Fruit fly (Drosophila melanogaster) whole organism, embryonic: ENCODE measurements around the gene Jhbp13.
A peak's percentile ranks its signal among the peaks of the same experiment; 100 is the strongest.

ENCODE experiments used
- Asciz ChIP-seq: fragments of 200-800 bp; sonication (Bioruptor generic); optimal IDR thresholded peaks from 2 replicates; lab custom pipeline; 2017; ENCODE audit warnings: missing biosample characterization, mild to moderate bottlenecking, missing genetic modification characterization, missing genetic modification reagents
- CG10431 ChIP-seq: fragments of 200-800 bp; sonication (Bioruptor generic); optimal IDR thresholded peaks from 3 replicates; lab custom pipeline; 2018; ENCODE audit warnings: missing biosample characterization, mild to moderate bottlenecking, missing genetic modification characterization
- CG10462 ChIP-seq: fragments of 200-800 bp; sonication (Bioruptor generic); optimal IDR thresholded peaks from 2 replicates; lab custom pipeline; 2016; ENCODE audit warnings: missing biosample characterization, missing genetic modification characterization
- CG10565 ChIP-seq: fragments of 200-800 bp; sonication (Bioruptor generic); optimal IDR thresholded peaks from 3 replicates; lab custom pipeline; 2016; ENCODE audit warnings: missing biosample characterization, mild to moderate bottlenecking, missing genetic modification characterization
- CG12104 ChIP-seq: fragments of 200-800 bp; sonication (Bioruptor generic); optimal IDR thresholded peaks from 3 replicates; lab custom pipeline; 2016; ENCODE audit warnings: missing biosample characterization, missing genetic modification characterization
- CG12236 ChIP-seq: fragments of 200-800 bp; sonication (Bioruptor generic); optimal IDR thresholded peaks from 2 replicates; lab custom pipeline; 2016; ENCODE audit warnings: missing biosample characterization, missing genetic modification characterization
- CG12659 ChIP-seq: fragments of 200-800 bp; sonication (Bioruptor generic); optimal IDR thresholded peaks from 3 replicates; lab custom pipeline; 2017; ENCODE audit warnings: mild to moderate bottlenecking, missing biosample characterization, missing genetic modification reagents, missing genetic modification characterization
- CG15073 ChIP-seq: fragments of 200-800 bp; sonication (Bioruptor generic); optimal IDR thresholded peaks from 2 replicates; lab custom pipeline; 2016; ENCODE audit warnings: missing biosample characterization, missing genetic modification characterization
- CG16863 ChIP-seq: fragments of 200-800 bp; sonication (Bioruptor generic); optimal IDR thresholded peaks from 3 replicates; lab custom pipeline; 2016; ENCODE audit warnings: missing biosample characterization, missing genetic modification characterization
- CG18476 ChIP-seq: fragments of 200-800 bp; sonication (Bioruptor generic); optimal IDR thresholded peaks from 2 replicates; lab custom pipeline; 2016; ENCODE audit warnings: missing biosample characterization, mild to moderate bottlenecking, missing genetic modification characterization
- CG32767 ChIP-seq: fragments of 200-800 bp; sonication (Bioruptor generic); IDR thresholded peaks from 2 replicates; pipeline ENCODE4 v1.3.6; 2022; ENCODE audit warnings: missing biosample characterization, missing genetic modification characterization
- CG3407 ChIP-seq: fragments of 200-800 bp; sonication (Bioruptor generic); optimal IDR thresholded peaks from 2 replicates; lab custom pipeline; 2018; ENCODE audit warnings: missing biosample characterization, mild to moderate bottlenecking, missing genetic modification characterization
- CG4282 ChIP-seq: fragments of 200-800 bp; sonication (Bioruptor generic); optimal IDR thresholded peaks from 2 replicates; lab custom pipeline; 2016; ENCODE audit warnings: missing biosample characterization, missing genetic modification characterization
- CG4617 ChIP-seq: fragments of 200-800 bp; sonication (Bioruptor generic); optimal IDR thresholded peaks from 3 replicates; lab custom pipeline; 2016; ENCODE audit warnings: missing biosample characterization, missing genetic modification characterization, borderline replicate concordance
- CG6765 ChIP-seq: fragments of 200-800 bp; sonication (Bioruptor generic); optimal IDR thresholded peaks from 3 replicates; lab custom pipeline; 2017; ENCODE audit warnings: missing biosample characterization, mild to moderate bottlenecking, missing genetic modification characterization
- CG8290 ChIP-seq, 3 experiments: fragments of 200-800 bp; sonication (Bioruptor generic); optimal IDR thresholded peaks; 2 replicates each; lab custom pipeline; 2016 to 2019; ENCODE audit warnings: missing biosample characterization in 3 of 3, missing genetic modification characterization in 3 of 3, mild to moderate bottlenecking in 2 of 3, moderate library complexity in 1 of 3
- CG8478 ChIP-seq: fragments of >200 bp; optimal IDR thresholded peaks from 2 replicates; lab custom pipeline; 2018
- CG8924 ChIP-seq: fragments of 200-800 bp; optimal IDR thresholded peaks from 3 replicates; lab custom pipeline; 2019; ENCODE audit warnings: missing biosample characterization, mild to moderate bottlenecking, missing genetic modification characterization, moderate library complexity
- CG9215 ChIP-seq: fragments of 200-800 bp; sonication (Bioruptor generic); IDR thresholded peaks from 2 replicates; pipeline ENCODE4 v1.3.6; 2022; ENCODE audit warnings: missing biosample characterization, missing genetic modification characterization
- CG9817 ChIP-seq: fragments of 200-800 bp; sonication (Bioruptor generic); optimal IDR thresholded peaks from 2 replicates; lab custom pipeline; 2018; ENCODE audit warnings: missing biosample characterization, mild to moderate bottlenecking, missing genetic modification characterization, moderate library complexity
- CrebB ChIP-seq: fragments of 200-800 bp; sonication (Bioruptor generic); optimal IDR thresholded peaks from 3 replicates; lab custom pipeline; 2018; ENCODE audit warnings: missing biosample characterization, mild to moderate bottlenecking, missing genetic modification characterization
- Dip3 ChIP-seq: fragments of 200-800 bp; sonication (Bioruptor generic); optimal IDR thresholded peaks from 3 replicates; lab custom pipeline; 2016; ENCODE audit warnings: missing biosample characterization, missing genetic modification characterization
- Doc2 ChIP-seq: fragments of 200-800 bp; sonication (Bioruptor generic); IDR thresholded peaks from 2 replicates; pipeline ENCODE4 v1.3.6; 2022; ENCODE audit warnings: missing biosample characterization, missing genetic modification characterization
- E2f1 ChIP-seq: fragments of 200-800 bp; sonication (Bioruptor generic); IDR thresholded peaks from 2 replicates; pipeline ENCODE4 v1.3.6; 2022; ENCODE audit warnings: missing biosample characterization, missing genetic modification characterization
- Gug ChIP-seq: fragments of 200-800 bp; sonication (Bioruptor generic); IDR thresholded peaks from 4 replicates; pipeline ENCODE4 v1.3.6; 2022; ENCODE audit warnings: missing biosample characterization, missing genetic modification characterization
- HmgD ChIP-seq: fragments of 200-800 bp; sonication (Bioruptor generic); optimal IDR thresholded peaks from 3 replicates; lab custom pipeline; 2016; ENCODE audit warnings: missing biosample characterization, missing genetic modification characterization
- Hsf ChIP-seq: fragments of 200-800 bp; sonication (Bioruptor generic); optimal IDR thresholded peaks from 3 replicates; lab custom pipeline; 2016; ENCODE audit warnings: missing biosample characterization, missing genetic modification characterization
- Myb ChIP-seq: fragments of 200-800 bp; sonication (Bioruptor generic); optimal IDR thresholded peaks from 2 replicates; lab custom pipeline; 2016; ENCODE audit warnings: missing biosample characterization, missing genetic modification characterization
- NC2α ChIP-seq: fragments of 200-800 bp; sonication (Bioruptor generic); optimal IDR thresholded peaks from 2 replicates; lab custom pipeline; 2016; ENCODE audit warnings: missing biosample characterization, missing genetic modification characterization
- Rx ChIP-seq: fragments of 200-800 bp; sonication (Bioruptor generic); IDR thresholded peaks from 2 replicates; pipeline ENCODE4 v1.3.6; 2022; ENCODE audit warnings: missing biosample characterization, missing genetic modification characterization
- Sry-β ChIP-seq: fragments of 200-800 bp; sonication (Bioruptor generic); optimal IDR thresholded peaks from 2 replicates; lab custom pipeline; 2018; ENCODE audit warnings: missing biosample characterization, mild to moderate bottlenecking, missing genetic modification characterization, moderate library complexity
- ase ChIP-seq: fragments of 200-800 bp; sonication (Bioruptor generic); IDR thresholded peaks from 3 replicates; pipeline ENCODE4 v1.3.6; 2022; ENCODE audit warnings: missing biosample characterization, missing genetic modification characterization
- bbx ChIP-seq: fragments of 200-800 bp; sonication (Bioruptor generic); IDR thresholded peaks from 2 replicates; pipeline ENCODE4 v1.3.6; 2022; ENCODE audit warnings: missing biosample characterization, missing genetic modification characterization; ENCODE audit not compliant: partially characterized antibody
- btn ChIP-seq: fragments of 200-800 bp; sonication (Bioruptor generic); optimal IDR thresholded peaks from 2 replicates; lab custom pipeline; 2016; ENCODE audit warnings: missing biosample characterization, missing genetic modification characterization
- cwo ChIP-seq: fragments of 200-800 bp; sonication (Bioruptor generic); optimal IDR thresholded peaks from 3 replicates; lab custom pipeline; 2017; ENCODE audit warnings: missing biosample characterization, missing genetic modification characterization, mild to moderate bottlenecking, moderate library complexity, missing genetic modification reagents
- dysf ChIP-seq: fragments of 200-800 bp; sonication (Bioruptor generic); IDR thresholded peaks from 3 replicates; pipeline ENCODE4 v1.3.6; 2022; ENCODE audit warnings: missing biosample characterization, missing genetic modification characterization
- grn ChIP-seq: fragments of 200-800 bp; sonication (Bioruptor generic); optimal IDR thresholded peaks from 3 replicates; lab custom pipeline; 2017; ENCODE audit warnings: missing biosample characterization, missing genetic modification characterization
- hth ChIP-seq: fragments of >200 bp; optimal IDR thresholded peaks from 2 replicates; lab custom pipeline; 2017; ENCODE audit warnings: inconsistent platforms
- jing ChIP-seq: fragments of 200-800 bp; sonication (Bioruptor generic); optimal IDR thresholded peaks from 2 replicates; lab custom pipeline; 2018; ENCODE audit warnings: missing biosample characterization, mild to moderate bottlenecking, missing genetic modification characterization
- maf-S ChIP-seq: fragments of 200-800 bp; sonication (Bioruptor generic); optimal IDR thresholded peaks from 2 replicates; lab custom pipeline; 2016; ENCODE audit warnings: missing biosample characterization, missing genetic modification characterization
- nerfin-2 ChIP-seq: fragments of 200-800 bp; sonication (Bioruptor generic); IDR thresholded peaks from 2 replicates; pipeline ENCODE4 v1.3.6; 2022; ENCODE audit warnings: missing biosample characterization, missing genetic modification characterization; ENCODE audit not compliant: partially characterized antibody
- schlank ChIP-seq: fragments of 200-800 bp; sonication (Bioruptor generic); optimal IDR thresholded peaks from 2 replicates; lab custom pipeline; 2018; ENCODE audit warnings: missing biosample characterization, mild to moderate bottlenecking, missing genetic modification characterization
- sd ChIP-seq: fragments of 200-800 bp; sonication (Bioruptor generic); optimal IDR thresholded peaks from 3 replicates; lab custom pipeline; 2018; ENCODE audit warnings: missing biosample characterization, mild to moderate bottlenecking, missing genetic modification characterization, moderate library complexity
- shn ChIP-seq: fragments of 200-800 bp; sonication (Bioruptor generic); optimal IDR thresholded peaks from 3 replicates; lab custom pipeline; 2016; ENCODE audit warnings: missing biosample characterization, missing genetic modification characterization
- slp2 ChIP-seq: fragments of 200-800 bp; sonication (Bioruptor generic); optimal IDR thresholded peaks from 2 replicates; lab custom pipeline; 2016; ENCODE audit warnings: missing biosample characterization, missing genetic modification characterization
- sob ChIP-seq: fragments of 200-800 bp; sonication (Bioruptor generic); IDR thresholded peaks from 2 replicates; pipeline ENCODE4 v1.3.6; 2022; ENCODE audit warnings: missing biosample characterization, missing genetic modification characterization
- sr ChIP-seq: fragments of 200-800 bp; sonication (Bioruptor generic); IDR thresholded peaks from 3 replicates; pipeline ENCODE4 v1.3.6; 2022; ENCODE audit warnings: missing biosample characterization, missing genetic modification characterization
- tap ChIP-seq: fragments of 200-800 bp; optimal IDR thresholded peaks from 3 replicates; lab custom pipeline; 2019; ENCODE audit warnings: missing biosample characterization, mild to moderate bottlenecking, missing genetic modification characterization, moderate library complexity
- tna ChIP-seq: fragments of 200-800 bp; sonication (Bioruptor generic); IDR thresholded peaks from 2 replicates; pipeline ENCODE4 v1.3.6; 2022; ENCODE audit warnings: missing biosample characterization, missing genetic modification characterization; ENCODE audit not compliant: partially characterized antibody
- tx ChIP-seq: fragments of 200-800 bp; sonication (Bioruptor generic); optimal IDR thresholded peaks from 2 replicates; lab custom pipeline; 2016; ENCODE audit warnings: missing biosample characterization, missing genetic modification characterization
- wor ChIP-seq: fragments of 200-800 bp; sonication (Bioruptor generic); IDR thresholded peaks from 2 replicates; pipeline ENCODE4 v1.3.6; 2022; ENCODE audit warnings: missing biosample characterization, missing genetic modification characterization
- zen ChIP-seq: fragments of 200-800 bp; sonication (Bioruptor generic); optimal IDR thresholded peaks from 3 replicates; lab custom pipeline; 2018; ENCODE audit warnings: missing biosample characterization, mild to moderate bottlenecking, missing genetic modification characterization, moderate library complexity

The Jhbp13 gene

dm6 chr2L:13191894-13192293, 47.9 kb upstream of the Jhbp13 start, which contains the start of the genes CG16974 and Edem2 (continued):
- TF ChIP-seq CG9817 (tag; lab: Kevin White, UChicago): peak; percentile 68
- TF ChIP-seq tap (tag; lab: Kevin White, UChicago): no peak
- TF ChIP-seq jing (GFP tag; lab: Kevin White, UChicago): no peak
- peak; percentile 19 for TF ChIP-seq Dip3 (GFP tag; lab: Kevin White, UChicago)
- peak; percentile 12 for TF ChIP-seq CrebB (tag; lab: Kevin White, UChicago)
- TF ChIP-seq ase (GFP tag; lab: Robert Waterston, UW): peak; percentile 48; the same call in 2 of the 3 replicates
- TF ChIP-seq CG8478 (lab: Kevin White, UChicago): no peak
- peak; percentile 90 for TF ChIP-seq CG12659 (GFP tag; lab: Kevin White, UChicago)
- peak; percentile 63 for TF ChIP-seq Hsf
- TF ChIP-seq CG10462 (GFP tag; lab: Kevin White, UChicago): peak; percentile 30
- no peak for TF ChIP-seq shn (GFP tag; lab: Kevin White, UChicago)
- no peak for TF ChIP-seq Asciz (GFP tag; lab: Kevin White, UChicago)
- TF ChIP-seq Doc2: no peak
- no peak for TF ChIP-seq CG6765 (GFP tag; lab: Kevin White, UChicago)
- no peak for TF ChIP-seq HmgD (GFP tag; lab: Kevin White, UChicago)
- TF ChIP-seq CG3407: no peak
- TF ChIP-seq CG32767: peak; percentile 71
- TF ChIP-seq tna: no peak
- no peak for TF ChIP-seq CG10565 (GFP tag; lab: Kevin White, UChicago)
- peak; percentile 20; the same call in 1 of the 2 replicates for TF ChIP-seq wor
- TF ChIP-seq Myb: no peak
- no peak for TF ChIP-seq CG15073 (GFP tag; lab: Kevin White, UChicago)
- TF ChIP-seq grn (GFP tag; lab: Kevin White, UChicago): no peak
- no peak for TF ChIP-seq CG16863
- TF ChIP-seq CG12104 (GFP tag; lab: Kevin White, UChicago): peak; percentile 60
- TF ChIP-seq CG9215 (GFP tag; lab: Robert Waterston, UW): peak; percentile 70
- TF ChIP-seq CG18476 (GFP tag; lab: Kevin White, UChicago): peak; percentile 80
- TF ChIP-seq nerfin-2 (GFP tag; lab: Robert Waterston, UW): no peak
- peak; percentile 6 for TF ChIP-seq Sry-β (GFP tag; lab: Kevin White, UChicago)
- no peak for TF ChIP-seq sd (tag; lab: Kevin White, UChicago)
- peak; percentile 69 for TF ChIP-seq CG8924 (tag; lab: Kevin White, UChicago)
- no peak for TF ChIP-seq schlank
- peak; percentile 49 for TF ChIP-seq Rx (GFP tag; lab: Robert Waterston, UW)
- TF ChIP-seq zen: peak; percentile 85
- TF ChIP-seq E2f1 (GFP tag; lab: Robert Waterston, UW): peak; percentile 64
- peak; percentile 90 for TF ChIP-seq CG4617 (GFP tag; lab: Kevin White, UChicago)
- no peak for TF ChIP-seq btn
- TF ChIP-seq CG10431 (GFP tag; lab: Kevin White, UChicago): no peak
- no peak for TF ChIP-seq slp2 (GFP tag; lab: Kevin White, UChicago)
- TF ChIP-seq NC2α (GFP tag; lab: Kevin White, UChicago): no peak
- no peak for TF ChIP-seq bbx (GFP tag; lab: Robert Waterston, UW)
- TF ChIP-seq maf-S (GFP tag; lab: Kevin White, UChicago): peak; percentile 15
- no peak for TF ChIP-seq sr
- no peak for TF ChIP-seq cwo (GFP tag; lab: Kevin White, UChicago)
- no peak for TF ChIP-seq tx (GFP tag; lab: Kevin White, UChicago)
- no peak for TF ChIP-seq CG4282 (GFP tag; lab: Kevin White, UChicago)
- TF ChIP-seq CG12236 (GFP tag; lab: Kevin White, UChicago): no peak
- peak; percentile 66; the same call in 1 of the 3 replicates for TF ChIP-seq dysf
- no peak for TF ChIP-seq CG8290 (GFP tag; optimal IDR thresholded peaks at IDR 0.05; lab: Kevin White, UChicago)
- no peak for TF ChIP-seq CG8290 (tag; optimal IDR thresholded peaks at IDR 0.05; lab: Kevin White, UChicago)
- peak; percentile 87 for TF ChIP-seq sob (GFP tag; lab: Robert Waterston, UW)
- peak; percentile 84 for TF ChIP-seq Gug (GFP tag; lab: Robert Waterston, UW)
- TF ChIP-seq hth: no peak
